Fruit fly (Drosophila melanogaster) whole organism, embryonic: Measurements from ENCODE around the gene trx.

Experiments used
- Ada2b ChIP-seq: fragments of 200-800 bp; sonication (Bioruptor generic); IDR thresholded peaks from 2 replicates; pipeline ENCODE4 v1.3.6; 2022; ENCODE audit warnings: missing biosample characterization, missing genetic modification characterization
- Adf1 ChIP-seq: fragments of 200-800 bp; sonication (Bioruptor generic); IDR thresholded peaks from 2 replicates; pipeline ENCODE4 v1.3.6; 2022; ENCODE audit warnings: missing biosample characterization, missing genetic modification characterization
- Antp ChIP-seq: fragments of 200-800 bp; sonication (Bioruptor generic); optimal IDR thresholded peaks from 3 replicates; lab custom pipeline; 2016; ENCODE audit warnings: missing biosample characterization, missing genetic modification characterization
- BtbVII ChIP-seq: fragments of 200-800 bp; sonication (Bioruptor generic); optimal IDR thresholded peaks from 3 replicates; lab custom pipeline; 2017; ENCODE audit warnings: missing biosample characterization, mild to moderate bottlenecking, missing genetic modification characterization
- CG10321 ChIP-seq: fragments of 200-800 bp; sonication (Bioruptor generic); IDR thresholded peaks from 2 replicates; pipeline ENCODE4 v1.3.6; 2022; ENCODE audit warnings: missing biosample characterization, missing genetic modification characterization
- CG10654 ChIP-seq: fragments of 200-800 bp; sonication (Bioruptor generic); optimal IDR thresholded peaks from 2 replicates; lab custom pipeline; 2016; ENCODE audit warnings: missing biosample characterization, missing genetic modification characterization
- CG12659 ChIP-seq: fragments of 200-800 bp; sonication (Bioruptor generic); optimal IDR thresholded peaks from 3 replicates; lab custom pipeline; 2017; ENCODE audit warnings: mild to moderate bottlenecking, missing biosample characterization, missing genetic modification reagents, missing genetic modification characterization
- CG1529 ChIP-seq: fragments of 200-800 bp; sonication (Bioruptor generic); optimal IDR thresholded peaks from 3 replicates; lab custom pipeline; 2018; ENCODE audit warnings: missing biosample characterization, missing genetic modification characterization
- CG15696 ChIP-seq: fragments of 200-800 bp; sonication (Bioruptor generic); optimal IDR thresholded peaks from 2 replicates; lab custom pipeline; 2019; ENCODE audit warnings: missing biosample characterization, mild to moderate bottlenecking, missing genetic modification characterization, moderate library complexity
- CG17186 ChIP-seq: fragments of 200-800 bp; sonication (Bioruptor generic); optimal IDR thresholded peaks from 3 replicates; lab custom pipeline; 2017; ENCODE audit warnings: missing biosample characterization, missing genetic modification reagents, missing genetic modification characterization
- CG18619 ChIP-seq: fragments of 200-800 bp; sonication (Bioruptor generic); optimal IDR thresholded peaks from 3 replicates; lab custom pipeline; 2017; ENCODE audit warnings: missing biosample characterization, mild to moderate bottlenecking, missing genetic modification characterization
- CG2116 ChIP-seq: fragments of 200-800 bp; sonication (Bioruptor generic); optimal IDR thresholded peaks from 3 replicates; lab custom pipeline; 2018; ENCODE audit warnings: missing biosample characterization, mild to moderate bottlenecking, missing genetic modification characterization
- CG2120 ChIP-seq: fragments of 200-800 bp; sonication (Bioruptor generic); optimal IDR thresholded peaks from 3 replicates; lab custom pipeline; 2016; ENCODE audit warnings: missing biosample characterization, missing genetic modification characterization
- CG2199 ChIP-seq: fragments of 200-800 bp; sonication (Bioruptor generic); IDR thresholded peaks from 3 replicates; pipeline ENCODE4 v1.3.6; 2022; ENCODE audit warnings: missing biosample characterization, missing genetic modification characterization
- CG3995 ChIP-seq: fragments of 200-800 bp; sonication (Bioruptor generic); optimal IDR thresholded peaks from 3 replicates; lab custom pipeline; 2016; ENCODE audit warnings: missing biosample characterization, missing genetic modification characterization
- CG6654 ChIP-seq: fragments of 200-800 bp; sonication (Bioruptor generic); optimal IDR thresholded peaks from 2 replicates; lab custom pipeline; 2017; ENCODE audit warnings: missing biosample characterization, mild to moderate bottlenecking, missing genetic modification characterization
- CG6689 ChIP-seq: fragments of 200-800 bp; sonication (Bioruptor generic); IDR thresholded peaks from 2 replicates; pipeline ENCODE4 v1.3.6; 2022; ENCODE audit warnings: missing biosample characterization, missing genetic modification characterization
- CG7357 ChIP-seq: fragments of 200-800 bp; sonication (Bioruptor generic); IDR thresholded peaks from 3 replicates; pipeline ENCODE4 v1.3.6; 2022; ENCODE audit warnings: missing biosample characterization, missing genetic modification characterization
- CG7987 ChIP-seq: fragments of 200-800 bp; sonication (Bioruptor generic); optimal IDR thresholded peaks from 2 replicates; lab custom pipeline; 2018; ENCODE audit warnings: missing biosample characterization, mild to moderate bottlenecking, missing genetic modification characterization, moderate library complexity
- CG8290 ChIP-seq, 3 experiments: fragments of 200-800 bp; sonication (Bioruptor generic); optimal IDR thresholded peaks; 2 replicates each; lab custom pipeline; 2016 to 2019; ENCODE audit warnings: missing biosample characterization in 3 of 3, missing genetic modification characterization in 3 of 3, mild to moderate bottlenecking in 2 of 3, moderate library complexity in 1 of 3
- CG8478 ChIP-seq: fragments of >200 bp; optimal IDR thresholded peaks from 2 replicates; lab custom pipeline; 2018
- CHES-1-like ChIP-seq: fragments of 200-800 bp; sonication (Bioruptor generic); optimal IDR thresholded peaks from 2 replicates; lab custom pipeline; 2016; ENCODE audit warnings: missing biosample characterization, missing genetic modification characterization
- CTCF ChIP-seq: fragments of 200-800 bp; sonication (Bioruptor generic); optimal IDR thresholded peaks from 2 replicates; lab custom pipeline; 2017; ENCODE audit warnings: missing biosample characterization, mild to moderate bottlenecking, missing genetic modification characterization, moderate library complexity
- CoRest ChIP-seq: fragments of 200-800 bp; sonication (Bioruptor generic); optimal IDR thresholded peaks from 3 replicates; lab custom pipeline; 2018; ENCODE audit warnings: missing biosample characterization, mild to moderate bottlenecking, missing genetic modification characterization, moderate library complexity
- Doc3 ChIP-seq: fragments of 200-800 bp; sonication (Bioruptor generic); IDR thresholded peaks from 3 replicates; pipeline ENCODE4 v1.3.6; 2022; ENCODE audit warnings: missing biosample characterization, missing genetic modification characterization; ENCODE audit not compliant: partially characterized antibody
- Drgx ChIP-seq: fragments of 200-800 bp; sonication (Bioruptor generic); IDR thresholded peaks from 2 replicates; pipeline ENCODE4 v1.3.6; 2022; ENCODE audit warnings: missing biosample characterization, missing genetic modification characterization
- HmgZ ChIP-seq: fragments of 200-800 bp; sonication (Bioruptor generic); optimal IDR thresholded peaks from 2 replicates; lab custom pipeline; 2018; ENCODE audit warnings: missing biosample characterization, mild to moderate bottlenecking, missing genetic modification characterization
- Kr ChIP-seq: fragments of 200-800 bp; sonication (Bioruptor generic); optimal IDR thresholded peaks from 2 replicates; lab custom pipeline; 2017; ENCODE audit warnings: missing biosample characterization, mild to moderate bottlenecking, missing genetic modification characterization
- MESR4 ChIP-seq: fragments of 200-800 bp; sonication (Bioruptor generic); optimal IDR thresholded peaks from 2 replicates; lab custom pipeline; 2018; ENCODE audit warnings: missing biosample characterization, mild to moderate bottlenecking, missing genetic modification characterization, moderate library complexity
- NK7.1 ChIP-seq: fragments of 200-800 bp; sonication (Bioruptor generic); optimal IDR thresholded peaks from 3 replicates; lab custom pipeline; 2016; ENCODE audit warnings: missing biosample characterization, missing genetic modification characterization
- Nf-YB ChIP-seq: fragments of 200-800 bp; sonication (Bioruptor generic); optimal IDR thresholded peaks from 3 replicates; lab custom pipeline; 2019; ENCODE audit warnings: missing biosample characterization, mild to moderate bottlenecking, missing genetic modification characterization, moderate library complexity
- Pdp1 ChIP-seq, 2 experiments: fragments of 200-800 bp; sonication (Bioruptor generic); optimal IDR thresholded peaks; 3 replicates each; lab custom pipeline; 2016; ENCODE audit warnings: missing biosample characterization in 2 of 2, missing genetic modification characterization in 2 of 2, mild to moderate bottlenecking in 1 of 2, moderate library complexity in 1 of 2
- Sin3A ChIP-seq: fragments of >200 bp; optimal IDR thresholded peaks from 2 replicates; lab custom pipeline; 2018
- YL-1 ChIP-seq: fragments of 200-800 bp; sonication (Bioruptor generic); optimal IDR thresholded peaks from 3 replicates; lab custom pipeline; 2017; ENCODE audit warnings: missing biosample characterization, mild to moderate bottlenecking, missing genetic modification characterization
- bbx ChIP-seq: fragments of 200-800 bp; sonication (Bioruptor generic); IDR thresholded peaks from 2 replicates; pipeline ENCODE4 v1.3.6; 2022; ENCODE audit warnings: missing biosample characterization, missing genetic modification characterization; ENCODE audit not compliant: partially characterized antibody
- cg ChIP-seq: fragments of 200-800 bp; sonication (Bioruptor generic); optimal IDR thresholded peaks from 3 replicates; lab custom pipeline; 2019; ENCODE audit warnings: missing biosample characterization, mild to moderate bottlenecking, missing genetic modification characterization, moderate library complexity
- chinmo ChIP-seq: fragments of 200-800 bp; sonication (Bioruptor generic); IDR thresholded peaks from 4 replicates; pipeline ENCODE4 v1.3.6; 2022; ENCODE audit warnings: missing biosample characterization, missing genetic modification characterization; ENCODE audit not compliant: partially characterized antibody
- en ChIP-seq: fragments of 200-800 bp; sonication (Bioruptor generic); optimal IDR thresholded peaks from 2 replicates; lab custom pipeline; 2016; ENCODE audit warnings: missing biosample characterization, missing genetic modification characterization
- gfzf ChIP-seq: fragments of 200-800 bp; sonication (Bioruptor generic); optimal IDR thresholded peaks from 2 replicates; lab custom pipeline; 2016; ENCODE audit warnings: missing biosample characterization, mild to moderate bottlenecking, missing genetic modification characterization, moderate library complexity
- grn ChIP-seq: fragments of 200-800 bp; sonication (Bioruptor generic); optimal IDR thresholded peaks from 3 replicates; lab custom pipeline; 2017; ENCODE audit warnings: missing biosample characterization, missing genetic modification characterization
- gro ChIP-seq: fragments of 200-800 bp; sonication (Bioruptor generic); optimal IDR thresholded peaks from 2 replicates; lab custom pipeline; 2016; ENCODE audit warnings: missing biosample characterization, missing genetic modification characterization
- her ChIP-seq: fragments of 200-800 bp; sonication (Bioruptor generic); optimal IDR thresholded peaks from 2 replicates; lab custom pipeline; 2016; ENCODE audit warnings: missing biosample characterization, missing genetic modification characterization
- maf-S ChIP-seq: fragments of 200-800 bp; sonication (Bioruptor generic); optimal IDR thresholded peaks from 2 replicates; lab custom pipeline; 2016; ENCODE audit warnings: missing biosample characterization, missing genetic modification characterization
- nerfin-1 ChIP-seq: fragments of 200-800 bp; sonication (Bioruptor generic); optimal IDR thresholded peaks from 3 replicates; lab custom pipeline; 2019; ENCODE audit warnings: missing biosample characterization, mild to moderate bottlenecking, missing genetic modification characterization, moderate library complexity
- nerfin-2 ChIP-seq: fragments of 200-800 bp; sonication (Bioruptor generic); IDR thresholded peaks from 2 replicates; pipeline ENCODE4 v1.3.6; 2022; ENCODE audit warnings: missing biosample characterization, missing genetic modification characterization; ENCODE audit not compliant: partially characterized antibody
- onecut ChIP-seq: fragments of 200-800 bp; sonication (Bioruptor generic); IDR thresholded peaks from 2 replicates; pipeline ENCODE4 v1.3.6; 2022; ENCODE audit warnings: missing biosample characterization, missing genetic modification characterization
- sd ChIP-seq: fragments of 200-800 bp; sonication (Bioruptor generic); optimal IDR thresholded peaks from 3 replicates; lab custom pipeline; 2018; ENCODE audit warnings: missing biosample characterization, mild to moderate bottlenecking, missing genetic modification characterization, moderate library complexity
- sens ChIP-seq: fragments of 200-800 bp; sonication (Bioruptor generic); peaks from one replicate; lab custom pipeline; 2016; ENCODE audit warnings: missing biosample characterization, missing genetic modification characterization
- ttk ChIP-seq: fragments of 200-800 bp; sonication (Bioruptor generic); IDR thresholded peaks from 2 replicates; pipeline ENCODE4 v2.1.2; 2022; ENCODE audit warnings: missing biosample characterization, missing genetic modification characterization
- yki ChIP-seq: fragments of >200 bp; optimal IDR thresholded peaks from 3 replicates; lab custom pipeline; 2018

Gene trx

dm6 chr3R:14307972-14308673 is 21.4 kb upstream of the trx start (continued):
- TF ChIP-seq CG7357 (GFP tag; lab: Robert Waterston, UW): no peak
- TF ChIP-seq CG7987 (GFP tag; lab: Kevin White, UChicago): peak; percentile 10
- TF ChIP-seq ttk: no peak
- 0 out of 4 replicates have a peak, but pooled peaks have one; percentile 72 for TF ChIP-seq chinmo
- peak; percentile 56 for TF ChIP-seq HmgZ (tag; lab: Kevin White, UChicago)
- TF ChIP-seq Antp (GFP tag; lab: Kevin White, UChicago): no peak
- TF ChIP-seq gro (GFP tag; lab: Kevin White, UChicago): peak; percentile 42
- no peak for TF ChIP-seq bbx (GFP tag; lab: Robert Waterston, UW)
- peak; percentile 35 for TF ChIP-seq CG3995
- no peak for TF ChIP-seq Doc3
- no peak for TF ChIP-seq CG6654 (GFP tag; lab: Kevin White, UChicago)
- no peak for TF ChIP-seq CG15696 (tag; lab: Kevin White, UChicago)
- peak; percentile 42 for TF ChIP-seq CTCF (GFP tag; lab: Kevin White, UChicago)
- no peak for TF ChIP-seq yki (lab: Kevin White, UChicago)
- no peak for TF ChIP-seq en (GFP tag; lab: Kevin White, UChicago)
- TF ChIP-seq CG6689 (GFP tag; lab: Robert Waterston, UW): no peak
- TF ChIP-seq Ada2b: no peak
- peak; percentile 74 for TF ChIP-seq CG8290 (GFP tag; optimal IDR thresholded peaks at IDR 0.05; lab: Kevin White, UChicago)
- peak; percentile 81 to 87 for TF ChIP-seq CG8290 (tag; optimal IDR thresholded peaks at IDR 0.05; lab: Kevin White, UChicago)
- peak; percentile 1 for TF ChIP-seq Sin3A (lab: Kevin White, UChicago)
- TF ChIP-seq CG8478 (lab: Kevin White, UChicago): peak; percentile 26
- TF ChIP-seq Nf-YB (GFP tag; lab: Kevin White, UChicago): no peak
- peak; percentile 87 for TF ChIP-seq Kr (GFP tag; lab: Kevin White, UChicago)
- TF ChIP-seq gfzf (GFP tag; lab: Kevin White, UChicago): peak; percentile 67
- peak; percentile 72 for TF ChIP-seq sd (tag; lab: Kevin White, UChicago)
- no peak for TF ChIP-seq maf-S
- peak; percentile 87 for TF ChIP-seq onecut (GFP tag; lab: Robert Waterston, UW)
- TF ChIP-seq CG2116 (GFP tag; lab: Kevin White, UChicago): no peak
- TF ChIP-seq CG10654 (GFP tag; lab: Kevin White, UChicago): no peak
- TF ChIP-seq MESR4 (GFP tag; lab: Kevin White, UChicago): peak; percentile 67
- no peak for TF ChIP-seq CG18619 (GFP tag; lab: Kevin White, UChicago)
- no peak for TF ChIP-seq Drgx (GFP tag; lab: Robert Waterston, UW)
- TF ChIP-seq grn (GFP tag; lab: Kevin White, UChicago): peak; percentile 90
- peak; percentile 17 for TF ChIP-seq her (GFP tag; lab: Kevin White, UChicago)
- peak in 1 of 2 experiments; percentile 12 for TF ChIP-seq Pdp1 (GFP tag; optimal IDR thresholded peaks at IDR 0.05; lab: Kevin White, UChicago)
- TF ChIP-seq CG17186: peak; percentile 18
- no peak for TF ChIP-seq CG2199 (GFP tag; lab: Robert Waterston, UW)
- TF ChIP-seq cg: peak; percentile 56
- peak; percentile 88 for TF ChIP-seq CG10321 (GFP tag; lab: Robert Waterston, UW)
- TF ChIP-seq CoRest (tag; lab: Kevin White, UChicago): peak; percentile 31
- TF ChIP-seq BtbVII (GFP tag; lab: Kevin White, UChicago): no peak
- peak; percentile 51; the same call in 1 of the 2 replicates for TF ChIP-seq nerfin-2 (GFP tag; lab: Robert Waterston, UW)
- TF ChIP-seq CG1529 (GFP tag; lab: Kevin White, UChicago): no peak
- TF ChIP-seq YL-1 (GFP tag; lab: Kevin White, UChicago): peak; percentile 28
- TF ChIP-seq CG12659 (GFP tag; lab: Kevin White, UChicago): peak; percentile 14
- TF ChIP-seq sens (GFP tag; lab: Kevin White, UChicago): peak; percentile 86
- TF ChIP-seq NK7.1 (GFP tag; lab: Kevin White, UChicago): peak; percentile 27
- 0 out of 2 replicates have a peak, but pooled peaks have one; percentile 32 for TF ChIP-seq Adf1 (GFP tag; lab: Robert Waterston, UW)
- TF ChIP-seq CHES-1-like (GFP tag; lab: Kevin White, UChicago): peak; percentile 8
- no peak for TF ChIP-seq CG2120 (GFP tag; lab: Kevin White, UChicago)
- TF ChIP-seq nerfin-1 (tag; lab: Kevin White, UChicago): peak; percentile 97
